Fruit fly (Drosophila melanogaster) whole organism, embryonic: ENCODE measurements around the gene CG33489.
A peak's percentile ranks its signal among the peaks of the same experiment; 100 is the strongest.

Experiments
- Adf1 ChIP-seq: fragments of 200-800 bp; sonication (Bioruptor generic); IDR thresholded peaks from 2 replicates; pipeline ENCODE4 v1.3.6; 2022; ENCODE audit warnings: missing biosample characterization, missing genetic modification characterization
- Atf6 ChIP-seq: fragments of 200-800 bp; sonication (Bioruptor generic); IDR thresholded peaks from 2 replicates; pipeline ENCODE4 v1.3.6; 2022; ENCODE audit warnings: missing biosample characterization, missing genetic modification characterization
- Blimp-1 ChIP-seq: fragments of 200-800 bp; sonication (Bioruptor generic); optimal IDR thresholded peaks from 3 replicates; lab custom pipeline; 2018; ENCODE audit warnings: missing biosample characterization, missing genetic modification characterization, mild to moderate bottlenecking, moderate library complexity, missing genetic modification reagents
- BtbVII ChIP-seq: fragments of 200-800 bp; sonication (Bioruptor generic); optimal IDR thresholded peaks from 3 replicates; lab custom pipeline; 2017; ENCODE audit warnings: missing biosample characterization, mild to moderate bottlenecking, missing genetic modification characterization
- CG10147 ChIP-seq: fragments of 200-800 bp; sonication (Bioruptor generic); optimal IDR thresholded peaks from 2 replicates; lab custom pipeline; 2019; ENCODE audit warnings: missing biosample characterization, mild to moderate bottlenecking, missing genetic modification characterization, moderate library complexity
- CG10462 ChIP-seq: fragments of 200-800 bp; sonication (Bioruptor generic); optimal IDR thresholded peaks from 2 replicates; lab custom pipeline; 2016; ENCODE audit warnings: missing biosample characterization, missing genetic modification characterization
- CG12219 ChIP-seq: fragments of 200-800 bp; sonication (Bioruptor generic); optimal IDR thresholded peaks from 3 replicates; lab custom pipeline; 2018; ENCODE audit warnings: missing biosample characterization, mild to moderate bottlenecking, missing genetic modification characterization
- CG12299 ChIP-seq: fragments of 200-800 bp; sonication (Bioruptor generic); optimal IDR thresholded peaks from 2 replicates; lab custom pipeline; 2018; ENCODE audit warnings: missing biosample characterization, mild to moderate bottlenecking, missing genetic modification characterization
- CG13296 ChIP-seq: fragments of 200-800 bp; sonication (Bioruptor generic); optimal IDR thresholded peaks from 3 replicates; lab custom pipeline; 2018; ENCODE audit warnings: missing biosample characterization, mild to moderate bottlenecking, missing genetic modification characterization
- CG13894 ChIP-seq: fragments of 200-800 bp; sonication (Bioruptor generic); optimal IDR thresholded peaks from 3 replicates; lab custom pipeline; 2018; ENCODE audit warnings: missing biosample characterization, mild to moderate bottlenecking, missing genetic modification characterization, moderate library complexity
- CG14014 ChIP-seq: fragments of 200-800 bp; sonication (Bioruptor generic); IDR thresholded peaks from 2 replicates; pipeline ENCODE4 v1.3.6; 2022; ENCODE audit warnings: missing biosample characterization, missing genetic modification characterization
- CG14441 ChIP-seq: fragments of 200-800 bp; sonication (Bioruptor generic); IDR thresholded peaks from 2 replicates; pipeline ENCODE4 v1.3.6; 2022; ENCODE audit warnings: missing biosample characterization, missing genetic modification characterization
- CG15269 ChIP-seq: fragments of 200-800 bp; sonication (Bioruptor generic); optimal IDR thresholded peaks from 2 replicates; lab custom pipeline; 2018; ENCODE audit warnings: missing biosample characterization, mild to moderate bottlenecking, missing genetic modification characterization, moderate library complexity
- CG15601 ChIP-seq: fragments of 200-800 bp; sonication (Bioruptor generic); optimal IDR thresholded peaks from 3 replicates; lab custom pipeline; 2019; ENCODE audit warnings: missing biosample characterization, mild to moderate bottlenecking, missing genetic modification characterization, moderate library complexity
- CG15696 ChIP-seq: fragments of 200-800 bp; sonication (Bioruptor generic); optimal IDR thresholded peaks from 2 replicates; lab custom pipeline; 2019; ENCODE audit warnings: missing biosample characterization, mild to moderate bottlenecking, missing genetic modification characterization, moderate library complexity
- CG17186 ChIP-seq: fragments of 200-800 bp; sonication (Bioruptor generic); optimal IDR thresholded peaks from 3 replicates; lab custom pipeline; 2017; ENCODE audit warnings: missing biosample characterization, missing genetic modification reagents, missing genetic modification characterization
- CG3281 ChIP-seq: fragments of 200-800 bp; sonication (Bioruptor generic); optimal IDR thresholded peaks from 3 replicates; lab custom pipeline; 2017; ENCODE audit warnings: missing biosample characterization, mild to moderate bottlenecking, missing genetic modification characterization
- CG4328 ChIP-seq: fragments of 200-800 bp; sonication (Bioruptor generic); optimal IDR thresholded peaks from 3 replicates; lab custom pipeline; 2017; ENCODE audit warnings: missing biosample characterization, missing genetic modification reagents, missing genetic modification characterization
- CG6683 ChIP-seq: fragments of 200-800 bp; sonication (Bioruptor generic); optimal IDR thresholded peaks from 2 replicates; lab custom pipeline; 2017; ENCODE audit warnings: missing biosample characterization, mild to moderate bottlenecking, missing genetic modification characterization, missing genetic modification reagents
- CG6813 ChIP-seq: fragments of 200-800 bp; sonication (Bioruptor generic); optimal IDR thresholded peaks from 2 replicates; lab custom pipeline; 2017; ENCODE audit warnings: missing biosample characterization, missing genetic modification characterization, mild to moderate bottlenecking, moderate library complexity, missing genetic modification reagents
- Chrac-16 ChIP-seq: fragments of 200-800 bp; sonication (Bioruptor generic); optimal IDR thresholded peaks from 3 replicates; lab custom pipeline; 2016; ENCODE audit warnings: missing biosample characterization, missing genetic modification characterization
- Dbx ChIP-seq: fragments of 200-800 bp; sonication (Bioruptor generic); IDR thresholded peaks from 3 replicates; pipeline ENCODE4 v1.3.6; 2022; ENCODE audit warnings: missing biosample characterization, missing genetic modification characterization
- Fer1 ChIP-seq: fragments of 200-800 bp; sonication (Bioruptor generic); optimal IDR thresholded peaks from 2 replicates; lab custom pipeline; 2017; ENCODE audit warnings: missing biosample characterization, mild to moderate bottlenecking, missing genetic modification characterization
- GATAe ChIP-seq: fragments of 200-800 bp; sonication (Bioruptor generic); conservative IDR thresholded peaks from 2 replicates; pipeline ENCODE4 v1.3.6; 2022; ENCODE audit warnings: missing biosample characterization, missing genetic modification characterization
- H15 ChIP-seq: fragments of 200-800 bp; sonication (Bioruptor generic); IDR thresholded peaks from 3 replicates; pipeline ENCODE4 v1.3.6; 2022; ENCODE audit warnings: missing biosample characterization, missing genetic modification characterization
- HHEX ChIP-seq: fragments of 200-800 bp; sonication (Bioruptor generic); optimal IDR thresholded peaks from 3 replicates; lab custom pipeline; 2017; ENCODE audit warnings: missing biosample characterization, mild to moderate bottlenecking, missing genetic modification characterization, missing genetic modification reagents
- HLH4C ChIP-seq: fragments of 200-800 bp; sonication (Bioruptor generic); IDR thresholded peaks from 3 replicates; pipeline ENCODE4 v1.3.6; 2022; ENCODE audit warnings: missing biosample characterization, missing genetic modification characterization; ENCODE audit not compliant: partially characterized antibody
- Hey ChIP-seq: fragments of 200-800 bp; sonication (Bioruptor generic); optimal IDR thresholded peaks from 3 replicates; lab custom pipeline; 2018; ENCODE audit warnings: missing biosample characterization, mild to moderate bottlenecking, missing genetic modification characterization
- Jarid2 ChIP-seq: fragments of 200-800 bp; sonication (Bioruptor generic); optimal IDR thresholded peaks from 3 replicates; lab custom pipeline; 2017; ENCODE audit warnings: mild to moderate bottlenecking, missing biosample characterization, missing genetic modification reagents, missing genetic modification characterization
- MTF-1 ChIP-seq: fragments of 200-800 bp; sonication (Bioruptor generic); optimal IDR thresholded peaks from 2 replicates; lab custom pipeline; 2018; ENCODE audit warnings: missing biosample characterization, mild to moderate bottlenecking, missing genetic modification characterization, borderline replicate concordance
- Myb ChIP-seq: fragments of 200-800 bp; sonication (Bioruptor generic); optimal IDR thresholded peaks from 2 replicates; lab custom pipeline; 2016; ENCODE audit warnings: missing biosample characterization, missing genetic modification characterization
- Nf-YA ChIP-seq: fragments of 200-800 bp; sonication (Bioruptor generic); IDR thresholded peaks from 2 replicates; pipeline ENCODE4 v1.3.6; 2022; ENCODE audit warnings: missing biosample characterization, missing genetic modification characterization
- Nf-YC ChIP-seq: fragments of 200-800 bp; optimal IDR thresholded peaks from 3 replicates; lab custom pipeline; 2019; ENCODE audit warnings: missing biosample characterization, mild to moderate bottlenecking, missing genetic modification characterization, moderate library complexity
- Pdp1 ChIP-seq, 2 experiments: fragments of 200-800 bp; sonication (Bioruptor generic); optimal IDR thresholded peaks; 3 replicates each; lab custom pipeline; 2016; ENCODE audit warnings: missing biosample characterization in 2 of 2, missing genetic modification characterization in 2 of 2, mild to moderate bottlenecking in 1 of 2, moderate library complexity in 1 of 2
- Rfx ChIP-seq: fragments of 200-800 bp; sonication (Bioruptor generic); IDR thresholded peaks from 2 replicates; pipeline ENCODE4 v1.3.6; 2022; ENCODE audit warnings: missing biosample characterization, missing genetic modification characterization
- TFAM ChIP-seq: fragments of 200-800 bp; sonication (Bioruptor generic); optimal IDR thresholded peaks from 2 replicates; lab custom pipeline; 2017; ENCODE audit warnings: missing biosample characterization, missing genetic modification characterization, inconsistent platforms
- ac ChIP-seq: fragments of 200-800 bp; sonication (Bioruptor generic); optimal IDR thresholded peaks from 3 replicates; lab custom pipeline; 2017; ENCODE audit warnings: missing biosample characterization, mild to moderate bottlenecking, missing genetic modification characterization
- caup ChIP-seq: fragments of 200-800 bp; sonication (Bioruptor generic); optimal IDR thresholded peaks from 3 replicates; lab custom pipeline; 2017; ENCODE audit warnings: missing biosample characterization, mild to moderate bottlenecking, missing genetic modification characterization, moderate library complexity; ENCODE audit not compliant: severe bottlenecking
- exex ChIP-seq: fragments of 200-800 bp; sonication (Bioruptor generic); optimal IDR thresholded peaks from 4 replicates; lab custom pipeline; 2018; ENCODE audit warnings: missing biosample characterization, mild to moderate bottlenecking, missing genetic modification characterization, moderate library complexity
- gem ChIP-seq: fragments of 200-800 bp; sonication (Bioruptor generic); optimal IDR thresholded peaks from 2 replicates; lab custom pipeline; 2019; ENCODE audit warnings: missing biosample characterization, mild to moderate bottlenecking, missing genetic modification characterization, moderate library complexity
- grn ChIP-seq: fragments of 200-800 bp; sonication (Bioruptor generic); optimal IDR thresholded peaks from 3 replicates; lab custom pipeline; 2017; ENCODE audit warnings: missing biosample characterization, missing genetic modification characterization
- odd ChIP-seq: fragments of 200-800 bp; sonication (Bioruptor generic); optimal IDR thresholded peaks from 2 replicates; lab custom pipeline; 2017; ENCODE audit warnings: missing biosample characterization, mild to moderate bottlenecking, missing genetic modification characterization
- pros ChIP-seq: fragments of 200-800 bp; sonication (Bioruptor generic); optimal IDR thresholded peaks from 3 replicates; lab custom pipeline; 2019; ENCODE audit warnings: missing biosample characterization, mild to moderate bottlenecking, missing genetic modification characterization, moderate library complexity
- sd ChIP-seq: fragments of 200-800 bp; sonication (Bioruptor generic); optimal IDR thresholded peaks from 3 replicates; lab custom pipeline; 2018; ENCODE audit warnings: missing biosample characterization, mild to moderate bottlenecking, missing genetic modification characterization, moderate library complexity
- slbo ChIP-seq: fragments of 200-800 bp; sonication (Bioruptor generic); IDR thresholded peaks from 2 replicates; pipeline ENCODE4 v1.3.6; 2022; ENCODE audit warnings: missing biosample characterization, missing genetic modification characterization
- sug ChIP-seq: fragments of 200-800 bp; optimal IDR thresholded peaks from 2 replicates; lab custom pipeline; 2019; ENCODE audit warnings: missing biosample characterization, mild to moderate bottlenecking, missing genetic modification characterization, moderate library complexity

Gene CG33489

dm6 chr3L:11529707-11530106 is 47.1 kb downstream of the CG33489 start:
- no peak for TF ChIP-seq Jarid2 (GFP tag; lab: Kevin White, UChicago)
- TF ChIP-seq exex (tag; lab: Kevin White, UChicago), result peak; percentile 43
- peak; percentile 1 for TF ChIP-seq sug (tag; lab: Kevin White, UChicago)

dm6 chr3L:11528397-11528923 is 48.4 kb downstream of the CG33489 start:
- TF ChIP-seq sd (peak; percentile 38), CG6813 (GFP tag; lab: Kevin White, UChicago) (peak; percentile 60), Fer1 (peak; percentile 77), HLH4C (GFP tag; lab: Robert Waterston, UW) (no peak), CG4328 (GFP tag; lab: Kevin White, UChicago) (peak; percentile 18), Pdp1 (GFP tag; optimal IDR thresholded peaks at IDR 0.05; lab: Kevin White, UChicago) (peak in 1 of 2 experiments; percentile 43), Chrac-16 (GFP tag; lab: Kevin White, UChicago) (no peak), GATAe (GFP tag; lab: Robert Waterston, UW) (peak; percentile 45; the same call in 1 of the 2 replicates), CG14441 (peak; percentile 30; the same call in 1 of the 2 replicates), CG15269 (tag; lab: Kevin White, UChicago) (peak; percentile 25), CG12299 (peak; percentile 16), H15 (GFP tag; lab: Robert Waterston, UW) (0 out of 3 replicates have a peak, but pooled peaks have one; percentile 23), Dbx (GFP tag; lab: Robert Waterston, UW) (0 out of 3 replicates have a peak, but pooled peaks have one; percentile 16), caup (GFP tag; lab: Kevin White, UChicago) (peak; percentile 23), slbo (GFP tag; lab: Robert Waterston, UW) (no peak), Adf1 (GFP tag; lab: Robert Waterston, UW) (no peak), Rfx (GFP tag; lab: Robert Waterston, UW) (peak; percentile 39; the same call in 1 of the 2 replicates), CG6683 (GFP tag; lab: Kevin White, UChicago) (peak; percentile 38), BtbVII (GFP tag; lab: Kevin White, UChicago) (peak; percentile 66), grn (GFP tag; lab: Kevin White, UChicago) (peak; percentile 51), CG13296 (peak; percentile 61), Atf6 (GFP tag; lab: Robert Waterston, UW) (peak; percentile 40; the same call in 1 of the 2 replicates), Hey (tag; lab: Kevin White, UChicago) (peak; percentile 26), CG15601 (tag; lab: Kevin White, UChicago) (peak; percentile 28), Nf-YA (GFP tag; lab: Robert Waterston, UW) (peak; percentile 16; the same call in 1 of the 2 replicates), CG10462 (GFP tag; lab: Kevin White, UChicago) (no peak), Blimp-1 (peak; percentile 22), CG14014 (GFP tag; lab: Robert Waterston, UW) (peak; percentile 37; the same call in 1 of the 2 replicates), HHEX (GFP tag; lab: Kevin White, UChicago) (peak; percentile 27), CG10147 (peak; percentile 8), Nf-YC (peak; percentile 12), CG3281 (GFP tag; lab: Kevin White, UChicago) (peak; percentile 30), CG12219 (GFP tag; lab: Kevin White, UChicago) (no peak), pros (GFP tag; lab: Kevin White, UChicago) (peak; percentile 44), odd (peak; percentile 19), TFAM (GFP tag; lab: Kevin White, UChicago) (no peak), MTF-1 (peak; percentile 17), Myb (GFP tag; lab: Kevin White, UChicago) (peak; percentile 2), ac (no peak), gem (tag; lab: Kevin White, UChicago) (peak; percentile 24), CG17186 (GFP tag; lab: Kevin White, UChicago) (no peak), CG15696 (no peak), CG13894 (tag; lab: Kevin White, UChicago) (peak; percentile 46)
